Worm (Caenorhabditis elegans) whole organism, midembryonic: ENCODE data around the gene rnh-1.2.

Experiments
- T22C8.4 ChIP-seq: fragments of 200-800 bp; sonication (Bioruptor generic); IDR thresholded peaks from 2 replicates; pipeline ENCODE4 v1.3.6; 2022; ENCODE audit warnings: missing genetic modification characterization, missing compliant biosample characterization
- cog-1 ChIP-seq: sonication (generic microtip); optimal IDR thresholded peaks from 2 replicates; lab custom pipeline; 2016; ENCODE audit warnings: missing genetic modification characterization, missing compliant biosample characterization
- flt-1 ChIP-seq: fragments of 200-800 bp; sonication (Bioruptor generic); IDR thresholded peaks from 2 replicates; pipeline ENCODE4 v1.3.6; 2022; ENCODE audit warnings: missing genetic modification characterization, missing compliant biosample characterization
- klf-2 ChIP-seq: fragments of 200-800 bp; sonication (Bioruptor generic); conservative IDR thresholded peaks from 2 replicates; pipeline ENCODE4 v1.3.6; 2022; ENCODE audit warnings: missing genetic modification reagents, missing genetic modification characterization, missing compliant biosample characterization
- med-1 ChIP-seq: sonication (generic microtip); optimal IDR thresholded peaks from 2 replicates; lab custom pipeline; 2017; ENCODE audit warnings: missing genetic modification characterization, mild to moderate bottlenecking, missing compliant biosample characterization, antibody characterized with exemption, missing genetic modification reagents; ENCODE audit not compliant: insufficient read depth
- ref-1 ChIP-seq: fragments of 200-800 bp; sonication (Bioruptor generic); conservative IDR thresholded peaks from 2 replicates; pipeline ENCODE4 v1.3.6; 2022; ENCODE audit warnings: missing genetic modification reagents, missing genetic modification characterization, missing compliant biosample characterization
- tab-1 ChIP-seq: fragments of 200-800 bp; sonication (Bioruptor generic); IDR thresholded peaks from 2 replicates; pipeline ENCODE4 v1.3.6; 2022; ENCODE audit warnings: missing genetic modification characterization, missing compliant biosample characterization
- ztf-23 ChIP-seq: fragments of 200-800 bp; sonication (Bioruptor generic); IDR thresholded peaks from 2 replicates; pipeline ENCODE4 v1.3.6; 2022; ENCODE audit warnings: missing genetic modification reagents, missing genetic modification characterization, missing compliant biosample characterization
- ztf-29 ChIP-seq: fragments of 200-800 bp; sonication (Bioruptor generic); IDR thresholded peaks from 2 replicates; pipeline ENCODE4 v1.3.6; 2022; ENCODE audit warnings: missing genetic modification reagents, missing genetic modification characterization, missing compliant biosample characterization

- TF ChIP-seq tab-1 (GFP tag; lab: Robert Waterston, UW): no peak
- no peak for TF ChIP-seq T22C8.4 (GFP tag; lab: Robert Waterston, UW)
- no peak for TF ChIP-seq klf-2 (GFP tag; lab: Robert Waterston, UW)
- TF ChIP-seq cog-1 (tag; lab: Kevin White, UChicago): no peak
- TF ChIP-seq med-1: no peak
- TF ChIP-seq ztf-29 (GFP tag; lab: Robert Waterston, UW): no peak
- TF ChIP-seq ref-1: no peak
- no peak for TF ChIP-seq ztf-23 (GFP tag; lab: Robert Waterston, UW)
- TF ChIP-seq flt-1 (GFP tag; lab: Robert Waterston, UW): no peak
Observed at ce11 chrII:9880826-9881225, 39.0 kb upstream of the rnh-1.2 start, which contains the start of gene C08H9.15.
